Worm (Caenorhabditis elegans): ENCODE results near the gene spp-7.

spp-7 gene

DNA sequence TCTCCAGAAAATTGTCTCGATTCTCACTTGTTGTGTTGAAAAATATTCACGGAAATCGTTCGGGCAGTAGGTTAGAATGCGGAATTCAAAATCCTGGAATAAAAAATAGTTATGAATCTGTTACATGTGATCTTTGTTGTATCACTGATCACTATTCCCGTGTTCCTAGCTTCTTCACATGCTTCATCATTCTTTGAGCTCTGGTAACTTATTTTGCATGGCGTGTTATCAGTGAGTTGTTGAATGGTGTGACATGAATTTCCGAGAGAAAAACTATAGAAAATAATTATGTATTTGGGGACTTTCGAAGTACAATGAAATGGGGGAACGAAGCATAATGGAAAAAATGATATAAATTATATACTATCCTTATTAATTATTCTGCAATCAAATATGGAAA lies 22.0 kb downstream of the spp-7 start:
- TF ChIP-seq nhr-71 (tag; optimal IDR thresholded peaks at IDR 0.05) (peak; percentile 18), sox-4 (tag; optimal IDR thresholded peaks at IDR 0.05) (no peak), rnt-1 (tag; optimal IDR thresholded peaks at IDR 0.05) (no peak), elt-2 (tag; optimal IDR thresholded peaks at IDR 0.05) (peak; percentile 54), ces-1 (GFP tag; optimal IDR thresholded peaks at IDR 0.05) (no peak), sptf-1 (tag; optimal IDR thresholded peaks at IDR 0.05) (no peak), nhr-11 (tag; optimal IDR thresholded peaks at IDR 0.05) (no peak), lin-35 (GFP tag; optimal IDR thresholded peaks at IDR 0.05) (peak in 1 of 2 experiments; percentile 43), xbp-1 (tag; optimal IDR thresholded peaks at IDR 0.05) (no peak)

DNA sequence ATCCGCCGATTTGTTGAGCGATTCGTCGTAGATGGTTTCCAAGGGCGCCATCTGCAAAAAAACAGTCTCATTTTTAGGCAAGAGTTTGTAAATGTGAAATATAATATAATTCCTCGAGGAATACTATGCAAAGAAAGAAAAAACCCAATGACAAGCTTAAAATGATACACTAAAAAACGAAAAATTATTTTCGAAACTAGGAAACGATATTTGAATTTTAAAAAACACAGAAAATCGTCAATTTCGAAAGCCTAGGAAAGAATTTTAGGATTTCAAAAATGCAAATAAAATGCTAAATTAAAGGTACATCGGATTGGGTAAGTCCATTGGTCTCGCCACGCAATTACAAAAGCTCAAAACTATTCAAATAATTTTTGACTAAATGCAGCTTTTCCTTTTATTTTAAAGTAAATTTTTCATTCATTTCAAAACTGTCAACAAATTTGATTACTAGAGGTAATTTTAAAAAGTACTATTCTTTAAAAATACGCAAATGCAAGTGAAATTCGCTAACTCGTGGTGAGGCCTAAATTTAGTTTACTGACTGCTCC lies 24.0 kb downstream of the spp-7 start, which contains the start of the genes htp-1 and ZK616.5:
Gene htp-1, minus strand, starts transcription at position 51 of the 551 bp plus-strand sequence.
Gene ZK616.5, plus strand, starts transcription at position 423 of the 551 bp plus-strand sequence.
- TF ChIP-seq aha-1 (tag; optimal IDR thresholded peaks at IDR 0.05) = no peak

DNA sequence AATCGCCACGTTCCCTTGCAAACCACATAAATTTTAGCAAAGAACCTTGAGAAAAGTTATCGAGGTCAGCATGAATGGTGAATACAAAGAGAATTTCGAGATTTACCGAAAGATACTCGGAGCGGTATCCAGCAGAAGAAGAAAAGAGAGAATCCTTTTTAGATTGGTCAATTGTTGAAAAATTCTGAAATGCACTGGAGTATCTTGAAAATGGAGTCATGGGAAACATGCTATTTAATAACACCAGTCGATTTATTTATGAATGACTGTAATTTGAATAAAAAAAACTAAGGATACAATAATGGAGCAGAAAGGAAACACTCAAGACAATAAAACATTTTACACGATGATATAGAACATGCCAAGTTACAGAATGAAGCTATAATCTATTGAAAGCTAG lies 25.6 kb downstream of the spp-7 start:
- peak; percentile 47 for TF ChIP-seq nhr-85 (tag)
- TF ChIP-seq unc-130 (tag; optimal IDR thresholded peaks at IDR 0.05) = no peak
- TF ChIP-seq lin-14 (GFP tag; optimal IDR thresholded peaks at IDR 0.05) = peak; percentile 19
- TF ChIP-seq lir-3 (tag; optimal IDR thresholded peaks at IDR 0.05; ENCODE audit: poor library complexity) = no peak
- no peak for TF ChIP-seq xbp-1 (tag; optimal IDR thresholded peaks at IDR 0.05)
- no peak for TF ChIP-seq ets-5 (GFP tag; IDR thresholded peaks at IDR 0.05)
- TF ChIP-seq ceh-63 (GFP tag; optimal IDR thresholded peaks at IDR 0.05) = no peak

DNA sequence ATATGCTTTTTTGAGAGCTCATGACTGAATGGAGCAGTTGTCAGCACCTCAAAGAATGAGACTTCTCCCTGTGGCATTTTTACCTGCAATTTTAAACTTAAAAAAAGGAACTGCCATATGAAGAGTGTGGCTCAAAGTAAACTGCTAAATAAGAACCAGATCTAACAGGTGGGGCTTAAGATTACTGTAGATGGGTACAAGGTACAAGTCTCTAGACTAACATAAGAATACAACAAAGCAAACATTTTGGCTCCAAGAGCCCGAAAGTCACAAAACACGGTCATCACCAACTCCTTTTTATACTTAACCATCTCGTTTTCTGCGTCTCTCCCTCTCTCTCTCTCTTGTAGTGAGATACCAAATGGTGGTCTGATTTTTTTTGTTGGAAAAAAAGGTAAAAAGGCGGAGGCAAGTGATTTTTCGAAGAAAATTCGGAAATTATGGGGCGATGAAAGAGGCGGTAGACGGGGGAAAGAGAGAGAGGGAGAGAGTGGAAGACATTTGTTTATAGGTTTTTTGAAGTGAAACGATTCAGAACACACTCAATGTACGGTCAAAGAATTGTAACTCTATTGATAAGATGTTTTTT lies 27.0 kb downstream of the spp-7 start, which contains the start of gene elo-6:
Gene elo-6, minus strand, starts transcription at position 83 of the 589 bp plus-strand sequence.
- TF ChIP-seq grh-1 (GFP tag; IDR thresholded peaks at IDR 0.05) (no peak), nhr-12 (tag; optimal IDR thresholded peaks at IDR 0.05) (no peak), efl-3 (GFP tag; optimal IDR thresholded peaks at IDR 0.05) (no peak), hlh-4 (tag; optimal IDR thresholded peaks at IDR 0.05) (no peak), lin-35 (GFP tag; optimal IDR thresholded peaks at IDR 0.05) (peak in 1 of 2 experiments; percentile 46), unc-98 (GFP tag; IDR thresholded peaks at IDR 0.05) (no peak), unc-130 (tag; optimal IDR thresholded peaks at IDR 0.05) (no peak), ceh-82 (tag; optimal IDR thresholded peaks at IDR 0.05) (no peak), lin-39 (tag; optimal IDR thresholded peaks at IDR 0.05) (no peak), hpl-2 (GFP tag; optimal IDR thresholded peaks at IDR 0.05) (no peak), nhr-71 (tag; optimal IDR thresholded peaks at IDR 0.05) (peak; percentile 58), alr-1 (tag; optimal IDR thresholded peaks at IDR 0.05; ENCODE audit: borderline replicate concordance) (no peak), rnt-1 (tag; optimal IDR thresholded peaks at IDR 0.05) (no peak), xbp-1 (tag; optimal IDR thresholded peaks at IDR 0.05) (peak; percentile 2), mep-1 (tag; optimal IDR thresholded peaks at IDR 0.05) (peak; percentile 40), nhr-28 (tag; optimal IDR thresholded peaks at IDR 0.05) (no peak), lin-14 (GFP tag; optimal IDR thresholded peaks at IDR 0.05) (peak; percentile 79), nhr-47 (tag; optimal IDR thresholded peaks at IDR 0.05) (no peak), unc-30 (tag; optimal IDR thresholded peaks at IDR 0.05) (no peak), nhr-85 (tag) (peak; percentile 84), ets-5 (GFP tag; IDR thresholded peaks at IDR 0.05) (no peak), fkh-8 (tag; optimal IDR thresholded peaks at IDR 0.05) (no peak), dsc-1 (tag; optimal IDR thresholded peaks at IDR 0.05) (no peak), unc-62 (GFP tag; optimal IDR thresholded peaks at IDR 0.05) (no peak), ztf-11 (tag; optimal IDR thresholded peaks at IDR 0.05) (no peak), ztf-4 (tag; optimal IDR thresholded peaks at IDR 0.05) (no peak), fkh-4 (tag; optimal IDR thresholded peaks at IDR 0.05; ENCODE audit: borderline replicate concordance) (no peak), pqm-1 (tag; optimal IDR thresholded peaks at IDR 0.05) (no peak), blmp-1 (tag; optimal IDR thresholded peaks at IDR 0.05) (peak; percentile 32), elt-3 (tag; optimal IDR thresholded peaks at IDR 0.05) (no peak), ceh-90 (tag; optimal IDR thresholded peaks at IDR 0.05) (no peak), snpc-4 (tag; optimal IDR thresholded peaks at IDR 0.05) (no peak), tbx-2 (tag; optimal IDR thresholded peaks at IDR 0.05) (peak; percentile 1), jun-1 (tag; optimal IDR thresholded peaks at IDR 0.05) (no peak), aha-1 (tag; optimal IDR thresholded peaks at IDR 0.05) (no peak), ceh-63 (GFP tag; optimal IDR thresholded peaks at IDR 0.05) (no peak), nhr-90 (tag; optimal IDR thresholded peaks at IDR 0.05; ENCODE audit: poor library complexity) (peak; percentile 18), mab-9 (GFP tag; IDR thresholded peaks at IDR 0.05) (no peak)
